Worm (Caenorhabditis elegans): ENCODE measurements around the gene rpb-8.

DNA sequence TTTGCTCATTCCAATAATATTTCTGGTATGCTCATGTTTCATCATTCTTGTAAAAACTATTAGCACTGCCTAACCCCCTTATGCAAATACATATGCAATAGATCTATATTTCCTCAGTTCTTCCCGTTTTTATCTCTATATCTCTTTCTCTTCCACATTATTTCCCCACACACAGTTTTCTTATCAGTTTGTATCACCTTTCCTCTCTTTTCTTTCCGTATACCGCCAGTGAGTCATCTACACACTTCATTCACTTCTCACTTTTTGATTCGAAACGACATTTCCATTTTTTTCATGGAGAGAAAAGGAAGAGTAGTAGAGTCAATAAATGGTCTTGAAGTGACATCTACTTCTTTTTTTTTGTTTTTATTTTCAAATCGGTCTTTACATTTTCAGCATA lies 11.4 kb downstream of the rpb-8 start:
- TF ChIP-seq ama-1 (optimal IDR thresholded peaks at IDR 0.05) (no peak), ama-1 (GFP tag; optimal IDR thresholded peaks at IDR 0.05) (no peak), unc-130 (GFP tag; optimal IDR thresholded peaks at IDR 0.05) (no peak), B0336.3 (GFP tag; IDR thresholded peaks at IDR 0.05) (no peak), F57C9.4 (tag; optimal IDR thresholded peaks at IDR 0.05) (no peak), K12H6.12 (tag; optimal IDR thresholded peaks at IDR 0.05) (no peak), ztf-3 (GFP tag; optimal IDR thresholded peaks at IDR 0.05) (no peak), lin-26 (GFP tag; IDR thresholded peaks at IDR 0.05) (no peak), rcor-1 (GFP tag; IDR thresholded peaks at IDR 0.05) (no peak), K11D2.4 (GFP tag; IDR thresholded peaks at IDR 0.05) (no peak), D2030.7 (GFP tag; IDR thresholded peaks at IDR 0.05) (no peak), athp-1 (tag; optimal IDR thresholded peaks at IDR 0.05) (no peak), T26A5.8 (tag; optimal IDR thresholded peaks at IDR 0.05) (no peak)

Measured in whole organism, young adult.